Fruit fly (Drosophila melanogaster) whole organism, embryonic: Measurements from ENCODE around the gene CG31816.

ENCODE experiments used
- Ada2b ChIP-seq: fragments of 200-800 bp; sonication (Bioruptor generic); IDR thresholded peaks from 2 replicates; pipeline ENCODE4 v1.3.6; 2022; ENCODE audit warnings: missing biosample characterization, missing genetic modification characterization
- Antp ChIP-seq: fragments of 200-800 bp; sonication (Bioruptor generic); optimal IDR thresholded peaks from 3 replicates; lab custom pipeline; 2016; ENCODE audit warnings: missing biosample characterization, missing genetic modification characterization
- CG10979 ChIP-seq: fragments of 200-800 bp; sonication (Bioruptor generic); optimal IDR thresholded peaks from 2 replicates; lab custom pipeline; 2018; ENCODE audit warnings: missing biosample characterization, mild to moderate bottlenecking, missing genetic modification characterization, moderate library complexity
- CG11085 ChIP-seq: fragments of 200-800 bp; sonication (Bioruptor generic); IDR thresholded peaks from 2 replicates; pipeline ENCODE4 v1.3.6; 2022; ENCODE audit warnings: missing biosample characterization, missing genetic modification characterization
- CG11456 ChIP-seq: fragments of 200-800 bp; sonication (Bioruptor generic); IDR thresholded peaks from 3 replicates; pipeline ENCODE4 v1.3.6; 2022; ENCODE audit warnings: missing biosample characterization, missing genetic modification characterization
- CG11696 ChIP-seq: fragments of 200-800 bp; sonication (Bioruptor generic); IDR thresholded peaks from 2 replicates; pipeline ENCODE4 v1.3.6; 2022; ENCODE audit warnings: missing biosample characterization, missing genetic modification characterization
- CG12071 ChIP-seq: fragments of 200-800 bp; sonication (Bioruptor generic); optimal IDR thresholded peaks from 3 replicates; lab custom pipeline; 2018; ENCODE audit warnings: missing biosample characterization, mild to moderate bottlenecking, missing genetic modification characterization
- CG1233 ChIP-seq: fragments of 200-800 bp; sonication (Bioruptor generic); optimal IDR thresholded peaks from 4 replicates; lab custom pipeline; 2018; ENCODE audit warnings: missing biosample characterization, mild to moderate bottlenecking, missing genetic modification characterization
- CG13624 ChIP-seq: fragments of 200-800 bp; sonication (Bioruptor generic); optimal IDR thresholded peaks from 2 replicates; lab custom pipeline; 2016; ENCODE audit warnings: missing biosample characterization, missing genetic modification characterization
- CG16779 ChIP-seq: fragments of 200-800 bp; sonication (Bioruptor generic); IDR thresholded peaks from 2 replicates; pipeline ENCODE4 v1.3.6; 2022; ENCODE audit warnings: missing biosample characterization, missing genetic modification characterization
- CG30020 ChIP-seq: fragments of 200-800 bp; optimal IDR thresholded peaks from 2 replicates; lab custom pipeline; 2019; ENCODE audit warnings: missing biosample characterization, mild to moderate bottlenecking, missing genetic modification characterization, moderate library complexity
- CG5245 ChIP-seq: fragments of 200-800 bp; sonication (Bioruptor generic); optimal IDR thresholded peaks from 3 replicates; lab custom pipeline; 2016; ENCODE audit warnings: missing biosample characterization, missing genetic modification characterization
- CG6683 ChIP-seq: fragments of 200-800 bp; sonication (Bioruptor generic); optimal IDR thresholded peaks from 2 replicates; lab custom pipeline; 2017; ENCODE audit warnings: missing biosample characterization, mild to moderate bottlenecking, missing genetic modification characterization, missing genetic modification reagents
- CG6689 ChIP-seq: fragments of 200-800 bp; sonication (Bioruptor generic); IDR thresholded peaks from 2 replicates; pipeline ENCODE4 v1.3.6; 2022; ENCODE audit warnings: missing biosample characterization, missing genetic modification characterization
- CG7372 ChIP-seq: fragments of 200-800 bp; sonication (Bioruptor generic); IDR thresholded peaks from 2 replicates; pipeline ENCODE4 v1.3.6; 2022; ENCODE audit warnings: missing biosample characterization, missing genetic modification characterization
- CG8290 ChIP-seq, 3 experiments: fragments of 200-800 bp; sonication (Bioruptor generic); optimal IDR thresholded peaks; 2 replicates each; lab custom pipeline; 2016 to 2019; ENCODE audit warnings: missing biosample characterization in 3 of 3, missing genetic modification characterization in 3 of 3, mild to moderate bottlenecking in 2 of 3, moderate library complexity in 1 of 3
- CG9437 ChIP-seq: fragments of 200-800 bp; sonication (Bioruptor generic); optimal IDR thresholded peaks from 2 replicates; lab custom pipeline; 2018; ENCODE audit warnings: missing biosample characterization, mild to moderate bottlenecking, missing genetic modification characterization
- Camta ChIP-seq: fragments of 200-800 bp; sonication (Bioruptor generic); optimal IDR thresholded peaks from 2 replicates; lab custom pipeline; 2016; ENCODE audit warnings: missing biosample characterization, missing genetic modification characterization
- CoRest ChIP-seq: fragments of 200-800 bp; sonication (Bioruptor generic); optimal IDR thresholded peaks from 3 replicates; lab custom pipeline; 2018; ENCODE audit warnings: missing biosample characterization, mild to moderate bottlenecking, missing genetic modification characterization, moderate library complexity
- D ChIP-seq, 2 experiments: fragments of 200-800 bp in 1 of 2; fragments of >200 bp in 1 of 2; sonication (Bioruptor generic) in 1 of 2; optimal IDR thresholded peaks; 2 replicates in 1 of 2; 3 replicates in 1 of 2; lab custom pipeline; 2017; ENCODE audit warnings: mild to moderate bottlenecking in 1 of 2, missing biosample characterization in 1 of 2, missing genetic modification characterization in 1 of 2, missing genetic modification reagents in 1 of 2
- Dfd ChIP-seq, 2 experiments: fragments of >200 bp; optimal IDR thresholded peaks; 2 replicates each; lab custom pipeline; 2017; ENCODE audit warnings: missing biosample characterization in 2 of 2, missing genetic modification characterization in 2 of 2
- Dll ChIP-seq: fragments of 200-800 bp; sonication (Bioruptor generic); IDR thresholded peaks from 4 replicates; pipeline ENCODE4 v1.3.6; 2022; ENCODE audit warnings: missing biosample characterization, missing genetic modification characterization; ENCODE audit not compliant: partially characterized antibody
- Doc2 ChIP-seq: fragments of 200-800 bp; sonication (Bioruptor generic); IDR thresholded peaks from 2 replicates; pipeline ENCODE4 v1.3.6; 2022; ENCODE audit warnings: missing biosample characterization, missing genetic modification characterization
- E2f2 ChIP-seq: fragments of 200-800 bp; sonication (Bioruptor generic); IDR thresholded peaks from 2 replicates; pipeline ENCODE4 v1.3.6; 2022; ENCODE audit warnings: missing biosample characterization, missing genetic modification characterization
- Eip74EF ChIP-seq, 2 experiments: fragments of 200-800 bp in 1 of 2; fragments of >200 bp in 1 of 2; sonication (Bioruptor generic) in 1 of 2; optimal IDR thresholded peaks; 2 replicates each; lab custom pipeline; 2017 to 2019; ENCODE audit warnings: missing biosample characterization in 2 of 2, missing genetic modification characterization in 2 of 2, mild to moderate bottlenecking in 1 of 2, moderate library complexity in 1 of 2
- Hand ChIP-seq: fragments of 200-800 bp; sonication (Bioruptor generic); optimal IDR thresholded peaks from 2 replicates; lab custom pipeline; 2017; ENCODE audit warnings: mild to moderate bottlenecking, missing biosample characterization, missing genetic modification reagents, missing genetic modification characterization
- Nf-YC ChIP-seq: fragments of 200-800 bp; optimal IDR thresholded peaks from 3 replicates; lab custom pipeline; 2019; ENCODE audit warnings: missing biosample characterization, mild to moderate bottlenecking, missing genetic modification characterization, moderate library complexity
- Opbp ChIP-seq: fragments of 200-800 bp; sonication (Bioruptor generic); IDR thresholded peaks from 3 replicates; pipeline ENCODE4 v1.3.6; 2022; ENCODE audit warnings: missing biosample characterization, missing genetic modification characterization; ENCODE audit not compliant: partially characterized antibody
- Side ChIP-seq: fragments of 200-800 bp; sonication (Bioruptor generic); optimal IDR thresholded peaks from 2 replicates; lab custom pipeline; 2016; ENCODE audit warnings: missing biosample characterization, missing genetic modification characterization
- Stat92E ChIP-seq, 3 experiments: fragments of >200 bp in 2 of 3; fragments of 200-800 bp in 1 of 3; sonication (Bioruptor generic) in 1 of 3; optimal IDR thresholded peaks; 2 replicates each; lab custom pipeline; 2017 to 2019; ENCODE audit warnings: missing biosample characterization in 3 of 3, missing genetic modification characterization in 3 of 3, mild to moderate bottlenecking in 1 of 3, moderate library complexity in 1 of 3
- bab2 ChIP-seq: fragments of 200-800 bp; sonication (Bioruptor generic); optimal IDR thresholded peaks from 2 replicates; lab custom pipeline; 2016; ENCODE audit warnings: missing biosample characterization, missing genetic modification characterization
- bcd ChIP-seq: fragments of 200-800 bp; sonication (Bioruptor generic); optimal IDR thresholded peaks from 2 replicates; lab custom pipeline; 2017; ENCODE audit warnings: missing biosample characterization, mild to moderate bottlenecking, missing genetic modification characterization
- da ChIP-seq: fragments of 200-800 bp; sonication (Bioruptor generic); optimal IDR thresholded peaks from 2 replicates; lab custom pipeline; 2016; ENCODE audit warnings: missing biosample characterization, missing genetic modification characterization
- eyg ChIP-seq: fragments of 200-800 bp; sonication (Bioruptor generic); optimal IDR thresholded peaks from 3 replicates; lab custom pipeline; 2016; ENCODE audit warnings: missing biosample characterization, missing genetic modification characterization
- fd102C ChIP-seq: fragments of 200-800 bp; sonication (Bioruptor generic); optimal IDR thresholded peaks from 2 replicates; lab custom pipeline; 2018; ENCODE audit warnings: missing biosample characterization, mild to moderate bottlenecking, missing genetic modification characterization, moderate library complexity
- fd64A ChIP-seq: fragments of 200-800 bp; sonication (Bioruptor generic); optimal IDR thresholded peaks from 3 replicates; lab custom pipeline; 2018; ENCODE audit warnings: missing biosample characterization, mild to moderate bottlenecking, missing genetic modification characterization
- fd96Cb ChIP-seq: fragments of 200-800 bp; sonication (Bioruptor generic); optimal IDR thresholded peaks from 2 replicates; lab custom pipeline; 2018; ENCODE audit warnings: missing biosample characterization, mild to moderate bottlenecking, missing genetic modification characterization, moderate library complexity
- lab ChIP-seq: fragments of 200-800 bp; sonication (Bioruptor generic); optimal IDR thresholded peaks from 3 replicates; lab custom pipeline; 2017; ENCODE audit warnings: missing biosample characterization, missing genetic modification characterization, mild to moderate bottlenecking, moderate library complexity, missing genetic modification reagents
- p53 ChIP-seq: fragments of 200-800 bp; sonication (Bioruptor generic); optimal IDR thresholded peaks from 2 replicates; lab custom pipeline; 2016; ENCODE audit warnings: missing biosample characterization, missing genetic modification characterization
- ro ChIP-seq: fragments of 200-800 bp; sonication (Bioruptor generic); IDR thresholded peaks from 2 replicates; pipeline ENCODE4 v1.3.6; 2022; ENCODE audit warnings: missing biosample characterization, missing genetic modification characterization
- sc ChIP-seq, 3 experiments: fragments of >200 bp in 2 of 3; fragments of 200-800 bp in 1 of 3; sonication (Bioruptor generic) in 1 of 3; optimal IDR thresholded peaks; 2 replicates in 2 of 3; 3 replicates in 1 of 3; lab custom pipeline; 2017; ENCODE audit warnings: mild to moderate bottlenecking in 1 of 3, missing biosample characterization in 1 of 3, missing genetic modification characterization in 1 of 3, missing genetic modification reagents in 1 of 3
- sens-2 ChIP-seq: fragments of 200-800 bp; sonication (Bioruptor generic); IDR thresholded peaks from 2 replicates; pipeline ENCODE4 v1.3.6; 2022; ENCODE audit warnings: missing biosample characterization, missing genetic modification characterization
- ssp ChIP-seq: fragments of 200-800 bp; sonication (Bioruptor generic); IDR thresholded peaks from 2 replicates; pipeline ENCODE4 v1.3.6; 2022; ENCODE audit warnings: missing biosample characterization, missing genetic modification characterization
- tin ChIP-seq: fragments of 200-800 bp; sonication (Bioruptor generic); optimal IDR thresholded peaks from 3 replicates; lab custom pipeline; 2016; ENCODE audit warnings: missing biosample characterization, missing genetic modification characterization
- toy ChIP-seq: fragments of 200-800 bp; sonication (Bioruptor generic); IDR thresholded peaks from 2 replicates; pipeline ENCODE4 v1.3.6; 2022; ENCODE audit warnings: missing biosample characterization, missing genetic modification characterization
- trh ChIP-seq: fragments of 200-800 bp; sonication (Bioruptor generic); optimal IDR thresholded peaks from 2 replicates; lab custom pipeline; 2016; ENCODE audit warnings: missing biosample characterization, missing genetic modification characterization
- twi ChIP-seq: fragments of 200-800 bp; optimal IDR thresholded peaks from 2 replicates; lab custom pipeline; 2019; ENCODE audit warnings: missing biosample characterization, mild to moderate bottlenecking, missing genetic modification characterization, moderate library complexity
- wor ChIP-seq: fragments of 200-800 bp; sonication (Bioruptor generic); IDR thresholded peaks from 2 replicates; pipeline ENCODE4 v1.3.6; 2022; ENCODE audit warnings: missing biosample characterization, missing genetic modification characterization

Gene CG31816

DNA sequence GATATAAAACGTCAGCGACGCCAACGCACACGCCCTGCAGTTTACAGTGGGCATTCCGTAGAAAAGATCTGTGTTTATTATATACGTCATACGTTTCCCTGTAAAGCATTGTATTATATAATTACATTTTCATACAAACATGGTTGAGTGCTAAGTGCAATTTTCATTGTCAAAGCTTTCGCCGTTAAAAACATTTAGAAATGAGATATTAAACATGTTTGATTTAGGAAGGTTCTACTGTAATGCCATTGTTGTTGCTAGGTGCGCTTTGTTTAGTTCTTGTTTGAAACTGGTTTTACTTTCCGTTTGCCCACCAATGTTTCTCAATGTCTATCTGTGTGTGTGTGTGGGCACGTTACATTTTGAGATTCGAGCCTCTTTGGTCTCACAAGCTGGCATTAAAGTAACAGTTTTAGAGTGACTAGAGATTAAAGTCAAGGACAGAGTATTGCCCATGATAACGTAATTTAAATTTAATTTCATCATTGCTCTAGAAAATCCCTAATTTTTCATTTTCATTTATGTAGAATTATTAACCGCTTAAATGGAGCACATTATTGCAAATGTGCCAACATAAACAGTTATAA is 49.6 kb upstream of the CG31816 start (continued):
- TF ChIP-seq CG16779 (GFP tag; lab: Robert Waterston, UW) (no peak), toy (GFP tag; lab: Robert Waterston, UW) (no peak), Eip74EF (GFP tag; optimal IDR thresholded peaks at IDR 0.05; lab: Kevin White, UChicago) (peak in 1 of 2 experiments; percentile 62), CG9437 (GFP tag; lab: Kevin White, UChicago) (peak; percentile 62), CG13624 (GFP tag; lab: Kevin White, UChicago) (peak; percentile 6), D (optimal IDR thresholded peaks at IDR 0.05; lab: Kevin White, UChicago) (no peak), D (GFP tag; optimal IDR thresholded peaks at IDR 0.05; lab: Kevin White, UChicago) (peak; percentile 74), ro (no peak), bcd (GFP tag; lab: Kevin White, UChicago) (peak; percentile 56), CG1233 (GFP tag; lab: Kevin White, UChicago) (peak; percentile 62), CG10979 (peak; percentile 83), Hand (GFP tag; lab: Kevin White, UChicago) (peak; percentile 65), Antp (GFP tag; lab: Kevin White, UChicago) (peak; percentile 57), CoRest (tag; lab: Kevin White, UChicago) (peak; percentile 86), CG8290 (GFP tag; optimal IDR thresholded peaks at IDR 0.05; lab: Kevin White, UChicago) (peak; percentile 52), CG8290 (tag; optimal IDR thresholded peaks at IDR 0.05; lab: Kevin White, UChicago) (peak in 1 of 2 experiments; percentile 85), E2f2 (GFP tag; lab: Robert Waterston, UW) (peak; percentile 53), CG5245 (GFP tag; lab: Kevin White, UChicago) (peak; percentile 35), twi (tag; lab: Kevin White, UChicago) (peak; percentile 66), ssp (peak; percentile 62), Stat92E (GFP tag; optimal IDR thresholded peaks at IDR 0.05; lab: Kevin White, UChicago) (peak in 1 of 3 experiments; percentile 27), bab2 (GFP tag; lab: Kevin White, UChicago) (peak; percentile 68), eyg (GFP tag; lab: Kevin White, UChicago) (no peak), fd64A (GFP tag; lab: Kevin White, UChicago) (peak; percentile 44), Camta (GFP tag; lab: Kevin White, UChicago) (peak; percentile 37), CG11696 (GFP tag; lab: Robert Waterston, UW) (peak; percentile 58; the same call in 1 of the 2 replicates), Dll (GFP tag; lab: Robert Waterston, UW) (no peak), fd102C (GFP tag; lab: Kevin White, UChicago) (peak; percentile 8), wor (GFP tag; lab: Robert Waterston, UW) (no peak), CG6683 (GFP tag; lab: Kevin White, UChicago) (peak; percentile 54), da (GFP tag; lab: Kevin White, UChicago) (no peak), fd96Cb (tag; lab: Kevin White, UChicago) (peak; percentile 79), lab (GFP tag; lab: Kevin White, UChicago) (peak; percentile 82), sc (optimal IDR thresholded peaks at IDR 0.05; lab: Kevin White, UChicago) (no peak), sc (GFP tag; optimal IDR thresholded peaks at IDR 0.05; lab: Kevin White, UChicago) (peak; percentile 51), CG6689 (GFP tag; lab: Robert Waterston, UW) (peak; percentile 78), Ada2b (GFP tag; lab: Robert Waterston, UW) (peak; percentile 65; the same call in 1 of the 2 replicates), CG12071 (GFP tag; lab: Kevin White, UChicago) (peak; percentile 72), CG11456 (GFP tag; lab: Robert Waterston, UW) (peak; percentile 62; the same call in 1 of the 3 replicates), p53 (GFP tag; lab: Kevin White, UChicago) (no peak), Nf-YC (tag; lab: Kevin White, UChicago) (peak; percentile 70), Dfd (GFP tag; optimal IDR thresholded peaks at IDR 0.05; lab: Kevin White, UChicago) (no peak), Side (GFP tag; lab: Kevin White, UChicago) (peak; percentile 63), trh (GFP tag; lab: Kevin White, UChicago) (no peak), sens-2 (GFP tag; lab: Robert Waterston, UW) (peak; percentile 70), CG11085 (GFP tag; lab: Robert Waterston, UW) (peak; percentile 46; the same call in 1 of the 2 replicates), Doc2 (no peak), CG7372 (GFP tag; lab: Robert Waterston, UW) (peak; percentile 41; the same call in 1 of the 2 replicates), CG30020 (peak; percentile 8), Opbp (GFP tag; lab: Robert Waterston, UW) (no peak), tin (GFP tag; lab: Kevin White, UChicago) (peak; percentile 75)
